Fruit fly (Drosophila melanogaster) whole organism, embryonic: ENCODE measurements around the gene CG13601.

Experiments
- CG10147 ChIP-seq: fragments of 200-800 bp; sonication (Bioruptor generic); optimal IDR thresholded peaks from 2 replicates; lab custom pipeline; 2019; ENCODE audit warnings: missing biosample characterization, mild to moderate bottlenecking, missing genetic modification characterization, moderate library complexity
- CG10543 ChIP-seq: fragments of 200-800 bp; sonication (Bioruptor generic); optimal IDR thresholded peaks from 3 replicates; lab custom pipeline; 2017; ENCODE audit warnings: missing biosample characterization, mild to moderate bottlenecking, missing genetic modification characterization, moderate library complexity
- CG12155 ChIP-seq: fragments of 200-800 bp; sonication (Bioruptor generic); optimal IDR thresholded peaks from 3 replicates; lab custom pipeline; 2016; ENCODE audit warnings: missing biosample characterization, missing genetic modification characterization
- CG12236 ChIP-seq: fragments of 200-800 bp; sonication (Bioruptor generic); optimal IDR thresholded peaks from 2 replicates; lab custom pipeline; 2016; ENCODE audit warnings: missing biosample characterization, missing genetic modification characterization
- CG12299 ChIP-seq: fragments of 200-800 bp; sonication (Bioruptor generic); optimal IDR thresholded peaks from 2 replicates; lab custom pipeline; 2018; ENCODE audit warnings: missing biosample characterization, mild to moderate bottlenecking, missing genetic modification characterization
- CG13894 ChIP-seq: fragments of 200-800 bp; sonication (Bioruptor generic); optimal IDR thresholded peaks from 3 replicates; lab custom pipeline; 2018; ENCODE audit warnings: missing biosample characterization, mild to moderate bottlenecking, missing genetic modification characterization, moderate library complexity
- CG15479 ChIP-seq: fragments of 200-800 bp; sonication (Bioruptor generic); optimal IDR thresholded peaks from 3 replicates; lab custom pipeline; 2019; ENCODE audit warnings: missing biosample characterization, mild to moderate bottlenecking, missing genetic modification characterization, moderate library complexity
- CG15601 ChIP-seq: fragments of 200-800 bp; sonication (Bioruptor generic); optimal IDR thresholded peaks from 3 replicates; lab custom pipeline; 2019; ENCODE audit warnings: missing biosample characterization, mild to moderate bottlenecking, missing genetic modification characterization, moderate library complexity
- CG1602 ChIP-seq: fragments of 200-800 bp; sonication (Bioruptor generic); optimal IDR thresholded peaks from 3 replicates; lab custom pipeline; 2016; ENCODE audit warnings: missing biosample characterization, missing genetic modification characterization
- CG17829 ChIP-seq: fragments of 200-800 bp; optimal IDR thresholded peaks from 2 replicates; lab custom pipeline; 2019; ENCODE audit warnings: missing biosample characterization, mild to moderate bottlenecking, missing genetic modification characterization, moderate library complexity
- CG18011 ChIP-seq: fragments of 200-800 bp; sonication (Bioruptor generic); optimal IDR thresholded peaks from 2 replicates; lab custom pipeline; 2017; ENCODE audit warnings: missing biosample characterization, missing genetic modification characterization, mild to moderate bottlenecking, moderate library complexity, missing genotype
- CG18262 ChIP-seq: fragments of 200-800 bp; optimal IDR thresholded peaks from 3 replicates; lab custom pipeline; 2019; ENCODE audit warnings: missing biosample characterization, mild to moderate bottlenecking, missing genetic modification characterization, moderate library complexity
- CG18764 ChIP-seq: fragments of 200-800 bp; sonication (Bioruptor generic); optimal IDR thresholded peaks from 3 replicates; lab custom pipeline; 2016; ENCODE audit warnings: missing biosample characterization, missing genetic modification characterization
- CG2129 ChIP-seq: fragments of 200-800 bp; sonication (Bioruptor generic); IDR thresholded peaks from 2 replicates; pipeline ENCODE4 v1.3.6; 2022; ENCODE audit warnings: missing biosample characterization, missing genetic modification characterization; ENCODE audit not compliant: partially characterized antibody
- CG31224 ChIP-seq: fragments of 200-800 bp; sonication (Bioruptor generic); IDR thresholded peaks from 2 replicates; pipeline ENCODE4 v1.3.6; 2022; ENCODE audit warnings: missing biosample characterization, missing genetic modification characterization
- CG3163 ChIP-seq: fragments of 200-800 bp; sonication (Bioruptor generic); optimal IDR thresholded peaks from 3 replicates; lab custom pipeline; 2016; ENCODE audit warnings: missing biosample characterization, missing genetic modification characterization
- CG3847 ChIP-seq: fragments of 200-800 bp; sonication (Bioruptor generic); IDR thresholded peaks from 2 replicates; pipeline ENCODE4 v1.3.6; 2022; ENCODE audit warnings: missing biosample characterization, missing genetic modification characterization
- CG4282 ChIP-seq: fragments of 200-800 bp; sonication (Bioruptor generic); optimal IDR thresholded peaks from 2 replicates; lab custom pipeline; 2016; ENCODE audit warnings: missing biosample characterization, missing genetic modification characterization
- CG4617 ChIP-seq: fragments of 200-800 bp; sonication (Bioruptor generic); optimal IDR thresholded peaks from 3 replicates; lab custom pipeline; 2016; ENCODE audit warnings: missing biosample characterization, missing genetic modification characterization, borderline replicate concordance
- CG8478 ChIP-seq: fragments of >200 bp; optimal IDR thresholded peaks from 2 replicates; lab custom pipeline; 2018
- CG8944 ChIP-seq: fragments of 200-800 bp; sonication (Bioruptor generic); optimal IDR thresholded peaks from 3 replicates; lab custom pipeline; 2016; ENCODE audit warnings: missing biosample characterization, missing genetic modification characterization
- CG9817 ChIP-seq: fragments of 200-800 bp; sonication (Bioruptor generic); optimal IDR thresholded peaks from 2 replicates; lab custom pipeline; 2018; ENCODE audit warnings: missing biosample characterization, mild to moderate bottlenecking, missing genetic modification characterization, moderate library complexity
- CkIIα-i1 ChIP-seq: fragments of 200-800 bp; sonication (Bioruptor generic); IDR thresholded peaks from 2 replicates; pipeline ENCODE4 v1.3.6; 2022; ENCODE audit warnings: missing biosample characterization, missing genetic modification characterization
- Dfd ChIP-seq, 2 experiments: fragments of >200 bp; optimal IDR thresholded peaks; 2 replicates each; lab custom pipeline; 2017; ENCODE audit warnings: missing biosample characterization in 2 of 2, missing genetic modification characterization in 2 of 2
- Dip3 ChIP-seq: fragments of 200-800 bp; sonication (Bioruptor generic); optimal IDR thresholded peaks from 3 replicates; lab custom pipeline; 2016; ENCODE audit warnings: missing biosample characterization, missing genetic modification characterization
- Fer3 ChIP-seq: fragments of 200-800 bp; sonication (Bioruptor generic); optimal IDR thresholded peaks from 2 replicates; lab custom pipeline; 2018; ENCODE audit warnings: missing biosample characterization, mild to moderate bottlenecking, missing genetic modification characterization, moderate library complexity
- GATAe ChIP-seq: fragments of 200-800 bp; sonication (Bioruptor generic); conservative IDR thresholded peaks from 2 replicates; pipeline ENCODE4 v1.3.6; 2022; ENCODE audit warnings: missing biosample characterization, missing genetic modification characterization
- HLH3B ChIP-seq: fragments of 200-800 bp; sonication (Bioruptor generic); IDR thresholded peaks from 2 replicates; pipeline ENCODE4 v1.3.6; 2022; ENCODE audit warnings: missing biosample characterization, missing genetic modification characterization
- HLHmδ ChIP-seq: fragments of 200-800 bp; sonication (Bioruptor generic); optimal IDR thresholded peaks from 2 replicates; lab custom pipeline; 2018; ENCODE audit warnings: missing biosample characterization, mild to moderate bottlenecking, missing genetic modification characterization, moderate library complexity
- NfI ChIP-seq: fragments of 200-800 bp; sonication (Bioruptor generic); optimal IDR thresholded peaks from 3 replicates; lab custom pipeline; 2018; ENCODE audit warnings: missing biosample characterization, mild to moderate bottlenecking, missing genetic modification characterization, moderate library complexity
- Sin3A ChIP-seq: fragments of >200 bp; optimal IDR thresholded peaks from 2 replicates; lab custom pipeline; 2018
- Sox102F ChIP-seq: fragments of 200-800 bp; sonication (Bioruptor generic); optimal IDR thresholded peaks from 2 replicates; lab custom pipeline; 2018; ENCODE audit warnings: missing biosample characterization, mild to moderate bottlenecking, missing genetic modification characterization, moderate library complexity
- Trl ChIP-seq, 3 experiments: fragments of >200 bp in 2 of 3; fragments of 200-800 bp in 1 of 3; sonication (Bioruptor generic) in 1 of 3; optimal IDR thresholded peaks; 2 replicates in 1 of 3; 3 replicates in 2 of 3; lab custom pipeline; 2016 to 2017; ENCODE audit warnings: missing biosample characterization in 1 of 3, missing genetic modification characterization in 1 of 3
- ab ChIP-seq: fragments of 200-800 bp; sonication (Bioruptor generic); optimal IDR thresholded peaks from 2 replicates; lab custom pipeline; 2016; ENCODE audit warnings: missing biosample characterization, missing genetic modification characterization
- ase ChIP-seq: fragments of 200-800 bp; sonication (Bioruptor generic); IDR thresholded peaks from 3 replicates; pipeline ENCODE4 v1.3.6; 2022; ENCODE audit warnings: missing biosample characterization, missing genetic modification characterization
- cas ChIP-seq: fragments of 200-800 bp; sonication (Bioruptor generic); IDR thresholded peaks from 2 replicates; pipeline ENCODE4 v1.3.6; 2022; ENCODE audit warnings: missing biosample characterization, missing genetic modification characterization
- crol ChIP-seq: fragments of 200-800 bp; sonication (Bioruptor generic); IDR thresholded peaks from 2 replicates; pipeline ENCODE4 v1.3.6; 2022; ENCODE audit warnings: missing biosample characterization, missing genetic modification characterization
- dan ChIP-seq: fragments of 200-800 bp; sonication (Bioruptor generic); IDR thresholded peaks from 2 replicates; pipeline ENCODE4 v1.3.6; 2022; ENCODE audit warnings: missing biosample characterization, missing genetic modification characterization
- danr ChIP-seq: fragments of 200-800 bp; sonication (Bioruptor generic); IDR thresholded peaks from 2 replicates; pipeline ENCODE4 v1.3.6; 2022; ENCODE audit warnings: missing biosample characterization, missing genetic modification characterization
- dimm ChIP-seq: fragments of 200-800 bp; sonication (Bioruptor generic); IDR thresholded peaks from 2 replicates; pipeline ENCODE4 v1.3.6; 2022; ENCODE audit warnings: missing biosample characterization, missing genetic modification characterization
- en ChIP-seq: fragments of 200-800 bp; sonication (Bioruptor generic); optimal IDR thresholded peaks from 2 replicates; lab custom pipeline; 2016; ENCODE audit warnings: missing biosample characterization, missing genetic modification characterization
- gro ChIP-seq: fragments of 200-800 bp; sonication (Bioruptor generic); optimal IDR thresholded peaks from 2 replicates; lab custom pipeline; 2016; ENCODE audit warnings: missing biosample characterization, missing genetic modification characterization
- jumu ChIP-seq: fragments of 200-800 bp; sonication (Bioruptor generic); optimal IDR thresholded peaks from 3 replicates; lab custom pipeline; 2016; ENCODE audit warnings: missing biosample characterization, missing genetic modification characterization
- kah ChIP-seq: fragments of 200-800 bp; sonication (Bioruptor generic); optimal IDR thresholded peaks from 2 replicates; lab custom pipeline; 2018; ENCODE audit warnings: missing biosample characterization, mild to moderate bottlenecking, missing genetic modification characterization
- nom ChIP-seq: fragments of 200-800 bp; sonication (Bioruptor generic); optimal IDR thresholded peaks from 2 replicates; lab custom pipeline; 2017; ENCODE audit warnings: missing biosample characterization, missing genetic modification characterization, mild to moderate bottlenecking, moderate library complexity, missing genetic modification reagents
- oc ChIP-seq: fragments of 200-800 bp; sonication (Bioruptor generic); optimal IDR thresholded peaks from 2 replicates; lab custom pipeline; 2018; ENCODE audit warnings: missing biosample characterization, mild to moderate bottlenecking, missing genetic modification characterization, moderate library complexity
- pb ChIP-seq: fragments of 200-800 bp; sonication (Bioruptor generic); optimal IDR thresholded peaks from 3 replicates; lab custom pipeline; 2016; ENCODE audit warnings: missing biosample characterization, missing genetic modification characterization
- pho ChIP-seq: fragments of 200-800 bp; sonication (Bioruptor generic); optimal IDR thresholded peaks from 2 replicates; lab custom pipeline; 2016; ENCODE audit warnings: missing biosample characterization, missing genetic modification characterization
- pnt ChIP-seq: fragments of 200-800 bp; sonication (Bioruptor generic); optimal IDR thresholded peaks from 3 replicates; lab custom pipeline; 2016; ENCODE audit warnings: missing biosample characterization, missing genetic modification characterization
- tap ChIP-seq: fragments of 200-800 bp; optimal IDR thresholded peaks from 3 replicates; lab custom pipeline; 2019; ENCODE audit warnings: missing biosample characterization, mild to moderate bottlenecking, missing genetic modification characterization, moderate library complexity
- trem ChIP-seq: fragments of 200-800 bp; optimal IDR thresholded peaks from 3 replicates; lab custom pipeline; 2019; ENCODE audit warnings: missing biosample characterization, mild to moderate bottlenecking, missing genetic modification characterization, moderate library complexity
- vfl ChIP-seq: fragments of 200-800 bp; sonication (Bioruptor generic); optimal IDR thresholded peaks from 2 replicates; lab custom pipeline; 2016; ENCODE audit warnings: missing biosample characterization, missing genetic modification characterization

CG13601 gene

dm6 chr3R:23890886-23891285, 36.5 kb downstream of the CG13601 start, which contains the start of gene TfIIA-S (continued):
- no peak for TF ChIP-seq cas (GFP tag; lab: Robert Waterston, UW)
- TF ChIP-seq Sox102F (GFP tag; lab: Kevin White, UChicago), result no peak
- TF ChIP-seq CG12299 (tag; lab: Kevin White, UChicago), result no peak
- TF ChIP-seq Dfd (GFP tag; optimal IDR thresholded peaks at IDR 0.05; lab: Kevin White, UChicago), result no peak
- peak; percentile 88 for TF ChIP-seq trem (tag; lab: Kevin White, UChicago)
- no peak for TF ChIP-seq CG31224 (GFP tag; lab: Robert Waterston, UW)
- no peak for TF ChIP-seq CG15479
- TF ChIP-seq ase (GFP tag; lab: Robert Waterston, UW), result no peak
- peak; percentile 35 for TF ChIP-seq nom (GFP tag; lab: Kevin White, UChicago)
- no peak for TF ChIP-seq tap (tag; lab: Kevin White, UChicago)
- TF ChIP-seq CG8478, result no peak
- peak; percentile 85 for TF ChIP-seq CG8944
- TF ChIP-seq jumu (GFP tag; lab: Kevin White, UChicago), result peak; percentile 86
- no peak for TF ChIP-seq CG13894 (tag; lab: Kevin White, UChicago)
- no peak for TF ChIP-seq en (GFP tag; lab: Kevin White, UChicago)
- no peak for TF ChIP-seq dimm (GFP tag; lab: Robert Waterston, UW)
- TF ChIP-seq Sin3A, result peak; percentile 65
- peak; percentile 70 for TF ChIP-seq Fer3 (tag; lab: Kevin White, UChicago)
- TF ChIP-seq CG3847 (GFP tag; lab: Robert Waterston, UW), result no peak
- TF ChIP-seq HLH3B (GFP tag; lab: Robert Waterston, UW), result no peak
- no peak for TF ChIP-seq CkIIα-i1 (GFP tag; lab: Robert Waterston, UW)
- TF ChIP-seq CG12155 (GFP tag; lab: Kevin White, UChicago), result peak; percentile 84
- no peak for TF ChIP-seq dan (GFP tag; lab: Robert Waterston, UW)
- peak; percentile 83 for TF ChIP-seq NfI (GFP tag; lab: Kevin White, UChicago)
- no peak for TF ChIP-seq GATAe (GFP tag; lab: Robert Waterston, UW)
- peak; percentile 84 for TF ChIP-seq CG10543 (GFP tag; lab: Kevin White, UChicago)
- TF ChIP-seq Dip3 (GFP tag; lab: Kevin White, UChicago), result peak; percentile 88
- TF ChIP-seq CG10147 (GFP tag; lab: Kevin White, UChicago), result no peak
- peak; percentile 94 for TF ChIP-seq CG4617 (GFP tag; lab: Kevin White, UChicago)
- peak; percentile 75 for TF ChIP-seq pnt (GFP tag; lab: Kevin White, UChicago)
- no peak for TF ChIP-seq CG2129 (GFP tag; lab: Robert Waterston, UW)
- TF ChIP-seq gro (GFP tag; lab: Kevin White, UChicago), result peak; percentile 88
- TF ChIP-seq kah (GFP tag; lab: Kevin White, UChicago), result no peak
- TF ChIP-seq CG18262, result peak; percentile 15
- TF ChIP-seq CG15601 (tag; lab: Kevin White, UChicago), result peak; percentile 61
- peak; percentile 77 for TF ChIP-seq HLHmδ (GFP tag; lab: Kevin White, UChicago)
- no peak for TF ChIP-seq crol
- TF ChIP-seq CG12236 (GFP tag; lab: Kevin White, UChicago), result peak; percentile 66
- TF ChIP-seq Trl (optimal IDR thresholded peaks at IDR 0.05; lab: Kevin White, UChicago), result no peak
- TF ChIP-seq Trl (GFP tag; optimal IDR thresholded peaks at IDR 0.05; lab: Kevin White, UChicago), result peak; percentile 91
- peak; percentile 37 for TF ChIP-seq CG18011 (GFP tag; lab: Kevin White, UChicago)
- peak; percentile 43 for TF ChIP-seq oc (tag; lab: Kevin White, UChicago)
- peak; percentile 80 for TF ChIP-seq CG3163 (GFP tag; lab: Kevin White, UChicago)
- peak; percentile 80 for TF ChIP-seq pho (GFP tag; lab: Kevin White, UChicago)
- peak; percentile 76 for TF ChIP-seq CG1602
- TF ChIP-seq CG18764 (GFP tag; lab: Kevin White, UChicago), result peak; percentile 72
- TF ChIP-seq pb, result peak; percentile 79
- TF ChIP-seq CG9817, result peak; percentile 76
- TF ChIP-seq ab (GFP tag; lab: Kevin White, UChicago), result peak; percentile 30
- TF ChIP-seq danr, result no peak
- TF ChIP-seq CG4282 (GFP tag; lab: Kevin White, UChicago), result peak; percentile 91
- TF ChIP-seq vfl (GFP tag; lab: Kevin White, UChicago), result peak; percentile 88
- peak; percentile 82 for TF ChIP-seq CG17829 (tag; lab: Kevin White, UChicago)
